Fruit fly (Drosophila melanogaster) whole organism, embryonic: ENCODE results near the gene CG31099.

Experiments used
- Adf1 ChIP-seq: fragments of 200-800 bp; sonication (Bioruptor generic); IDR thresholded peaks from 2 replicates; pipeline ENCODE4 v1.3.6; 2022; ENCODE audit warnings: missing biosample characterization, missing genetic modification characterization
- B-H1 ChIP-seq: fragments of 200-800 bp; sonication (Bioruptor generic); IDR thresholded peaks from 3 replicates; pipeline ENCODE4 v1.3.6; 2022; ENCODE audit warnings: missing biosample characterization, missing genetic modification characterization
- CG11695 ChIP-seq: fragments of 200-800 bp; sonication (Bioruptor generic); IDR thresholded peaks from 3 replicates; pipeline ENCODE4 v1.3.6; 2022; ENCODE audit warnings: missing biosample characterization, missing genetic modification characterization
- CG11696 ChIP-seq: fragments of 200-800 bp; sonication (Bioruptor generic); IDR thresholded peaks from 2 replicates; pipeline ENCODE4 v1.3.6; 2022; ENCODE audit warnings: missing biosample characterization, missing genetic modification characterization
- CG12155 ChIP-seq: fragments of 200-800 bp; sonication (Bioruptor generic); optimal IDR thresholded peaks from 3 replicates; lab custom pipeline; 2016; ENCODE audit warnings: missing biosample characterization, missing genetic modification characterization
- CG15011 ChIP-seq: fragments of 200-800 bp; sonication (Bioruptor generic); optimal IDR thresholded peaks from 3 replicates; lab custom pipeline; 2018; ENCODE audit warnings: missing biosample characterization, mild to moderate bottlenecking, missing genetic modification characterization
- CG15601 ChIP-seq: fragments of 200-800 bp; sonication (Bioruptor generic); optimal IDR thresholded peaks from 3 replicates; lab custom pipeline; 2019; ENCODE audit warnings: missing biosample characterization, mild to moderate bottlenecking, missing genetic modification characterization, moderate library complexity
- CG17612 ChIP-seq: fragments of 200-800 bp; sonication (Bioruptor generic); IDR thresholded peaks from 2 replicates; pipeline ENCODE4 v1.3.6; 2022; ENCODE audit warnings: missing biosample characterization, missing genetic modification characterization
- CG1792 ChIP-seq: fragments of 200-800 bp; sonication (Bioruptor generic); optimal IDR thresholded peaks from 2 replicates; lab custom pipeline; 2016; ENCODE audit warnings: missing biosample characterization, missing genetic modification characterization
- CG2875 ChIP-seq: fragments of 200-800 bp; sonication (Bioruptor generic); optimal IDR thresholded peaks from 2 replicates; lab custom pipeline; 2017; ENCODE audit warnings: missing biosample characterization, mild to moderate bottlenecking, missing genetic modification characterization, missing genetic modification reagents
- CG30403 ChIP-seq: fragments of 200-800 bp; sonication (Bioruptor generic); optimal IDR thresholded peaks from 3 replicates; lab custom pipeline; 2016; ENCODE audit warnings: missing biosample characterization, missing genetic modification characterization
- CG3163 ChIP-seq: fragments of 200-800 bp; sonication (Bioruptor generic); optimal IDR thresholded peaks from 3 replicates; lab custom pipeline; 2016; ENCODE audit warnings: missing biosample characterization, missing genetic modification characterization
- CG3281 ChIP-seq: fragments of 200-800 bp; sonication (Bioruptor generic); optimal IDR thresholded peaks from 3 replicates; lab custom pipeline; 2017; ENCODE audit warnings: missing biosample characterization, mild to moderate bottlenecking, missing genetic modification characterization
- CG34224 ChIP-seq: fragments of 200-800 bp; sonication (Bioruptor generic); IDR thresholded peaks from 3 replicates; pipeline ENCODE4 v1.3.6; 2022; ENCODE audit warnings: missing biosample characterization, missing genetic modification characterization; ENCODE audit not compliant: partially characterized antibody
- CG4282 ChIP-seq: fragments of 200-800 bp; sonication (Bioruptor generic); optimal IDR thresholded peaks from 2 replicates; lab custom pipeline; 2016; ENCODE audit warnings: missing biosample characterization, missing genetic modification characterization
- CG4730 ChIP-seq: fragments of 200-800 bp; sonication (Bioruptor generic); IDR thresholded peaks from 2 replicates; pipeline ENCODE4 v1.3.6; 2022; ENCODE audit warnings: missing biosample characterization, missing genetic modification characterization
- CG7786 ChIP-seq: fragments of 200-800 bp; sonication (Bioruptor generic); optimal IDR thresholded peaks from 2 replicates; lab custom pipeline; 2016; ENCODE audit warnings: missing biosample characterization, missing genetic modification characterization
- CG7928 ChIP-seq: fragments of 200-800 bp; sonication (Bioruptor generic); optimal IDR thresholded peaks from 2 replicates; lab custom pipeline; 2017; ENCODE audit warnings: missing biosample characterization, mild to moderate bottlenecking, missing genetic modification characterization
- CG8089 ChIP-seq: fragments of 200-800 bp; sonication (Bioruptor generic); optimal IDR thresholded peaks from 3 replicates; lab custom pipeline; 2016; ENCODE audit warnings: missing biosample characterization, missing genetic modification characterization
- CG8290 ChIP-seq, 3 experiments: fragments of 200-800 bp; sonication (Bioruptor generic); optimal IDR thresholded peaks; 2 replicates each; lab custom pipeline; 2016 to 2019; ENCODE audit warnings: missing biosample characterization in 3 of 3, missing genetic modification characterization in 3 of 3, mild to moderate bottlenecking in 2 of 3, moderate library complexity in 1 of 3
- CG8944 ChIP-seq: fragments of 200-800 bp; sonication (Bioruptor generic); optimal IDR thresholded peaks from 3 replicates; lab custom pipeline; 2016; ENCODE audit warnings: missing biosample characterization, missing genetic modification characterization
- CG9437 ChIP-seq: fragments of 200-800 bp; sonication (Bioruptor generic); optimal IDR thresholded peaks from 2 replicates; lab custom pipeline; 2018; ENCODE audit warnings: missing biosample characterization, mild to moderate bottlenecking, missing genetic modification characterization
- CG9797 ChIP-seq: fragments of 200-800 bp; sonication (Bioruptor generic); optimal IDR thresholded peaks from 3 replicates; lab custom pipeline; 2018; ENCODE audit warnings: missing biosample characterization, mild to moderate bottlenecking, missing genetic modification characterization
- CrebB ChIP-seq: fragments of 200-800 bp; sonication (Bioruptor generic); optimal IDR thresholded peaks from 3 replicates; lab custom pipeline; 2018; ENCODE audit warnings: missing biosample characterization, mild to moderate bottlenecking, missing genetic modification characterization
- D19A ChIP-seq: fragments of 200-800 bp; optimal IDR thresholded peaks from 3 replicates; lab custom pipeline; 2019; ENCODE audit warnings: missing biosample characterization, mild to moderate bottlenecking, missing genetic modification characterization, moderate library complexity
- D19B ChIP-seq: fragments of 200-800 bp; sonication (Bioruptor generic); optimal IDR thresholded peaks from 2 replicates; lab custom pipeline; 2017; ENCODE audit warnings: missing biosample characterization, mild to moderate bottlenecking, missing genetic modification characterization
- ERR ChIP-seq: fragments of 200-800 bp; sonication (Bioruptor generic); optimal IDR thresholded peaks from 2 replicates; lab custom pipeline; 2016; ENCODE audit warnings: missing biosample characterization, missing genetic modification characterization
- Gsc ChIP-seq: fragments of 200-800 bp; sonication (Bioruptor generic); IDR thresholded peaks from 2 replicates; pipeline ENCODE4 v1.3.6; 2022; ENCODE audit warnings: missing biosample characterization, missing genetic modification characterization
- H15 ChIP-seq: fragments of 200-800 bp; sonication (Bioruptor generic); IDR thresholded peaks from 3 replicates; pipeline ENCODE4 v1.3.6; 2022; ENCODE audit warnings: missing biosample characterization, missing genetic modification characterization
- HLH54F ChIP-seq: fragments of 200-800 bp; sonication (Bioruptor generic); optimal IDR thresholded peaks from 3 replicates; lab custom pipeline; 2016; ENCODE audit warnings: missing biosample characterization, missing genetic modification characterization
- Hand ChIP-seq: fragments of 200-800 bp; sonication (Bioruptor generic); optimal IDR thresholded peaks from 2 replicates; lab custom pipeline; 2017; ENCODE audit warnings: mild to moderate bottlenecking, missing biosample characterization, missing genetic modification reagents, missing genetic modification characterization
- Hr51 ChIP-seq, 2 experiments: fragments of 200-800 bp; sonication (Bioruptor generic); optimal IDR thresholded peaks; 2 replicates in 1 of 2; 3 replicates in 1 of 2; lab custom pipeline; 2016 to 2018; ENCODE audit warnings: missing biosample characterization in 2 of 2, missing genetic modification characterization in 2 of 2, mild to moderate bottlenecking in 1 of 2, moderate library complexity in 1 of 2
- NC2β ChIP-seq: fragments of 200-800 bp; sonication (Bioruptor generic); optimal IDR thresholded peaks from 2 replicates; lab custom pipeline; 2016; ENCODE audit warnings: missing biosample characterization, missing genetic modification characterization
- Optix ChIP-seq: fragments of 200-800 bp; sonication (Bioruptor generic); IDR thresholded peaks from 3 replicates; pipeline ENCODE4 v1.3.6; 2022; ENCODE audit warnings: missing biosample characterization, missing genetic modification characterization
- Sin3A ChIP-seq: fragments of >200 bp; optimal IDR thresholded peaks from 2 replicates; lab custom pipeline; 2018
- Sox102F ChIP-seq: fragments of 200-800 bp; sonication (Bioruptor generic); optimal IDR thresholded peaks from 2 replicates; lab custom pipeline; 2018; ENCODE audit warnings: missing biosample characterization, mild to moderate bottlenecking, missing genetic modification characterization, moderate library complexity
- Trl ChIP-seq, 3 experiments: fragments of >200 bp in 2 of 3; fragments of 200-800 bp in 1 of 3; sonication (Bioruptor generic) in 1 of 3; optimal IDR thresholded peaks; 2 replicates in 1 of 3; 3 replicates in 2 of 3; lab custom pipeline; 2016 to 2017; ENCODE audit warnings: missing biosample characterization in 1 of 3, missing genetic modification characterization in 1 of 3
- Usf ChIP-seq: fragments of 200-800 bp; sonication (Bioruptor generic); optimal IDR thresholded peaks from 2 replicates; lab custom pipeline; 2017; ENCODE audit warnings: missing genotype, missing biosample characterization, missing genetic modification characterization
- Xrp1 ChIP-seq: fragments of 200-800 bp; sonication (Bioruptor generic); IDR thresholded peaks from 2 replicates; pipeline ENCODE4 v1.3.6; 2022; ENCODE audit warnings: missing biosample characterization, missing genetic modification characterization
- amos ChIP-seq: fragments of 200-800 bp; sonication (Bioruptor generic); IDR thresholded peaks from 2 replicates; pipeline ENCODE4 v1.3.6; 2022; ENCODE audit warnings: missing biosample characterization, missing genetic modification characterization; ENCODE audit not compliant: partially characterized antibody
- aop ChIP-seq: fragments of 200-800 bp; sonication (Bioruptor generic); IDR thresholded peaks from 2 replicates; pipeline ENCODE4 v1.3.6; 2022; ENCODE audit warnings: missing biosample characterization, missing genetic modification characterization
- btn ChIP-seq: fragments of 200-800 bp; sonication (Bioruptor generic); optimal IDR thresholded peaks from 2 replicates; lab custom pipeline; 2016; ENCODE audit warnings: missing biosample characterization, missing genetic modification characterization
- danr ChIP-seq: fragments of 200-800 bp; sonication (Bioruptor generic); IDR thresholded peaks from 2 replicates; pipeline ENCODE4 v1.3.6; 2022; ENCODE audit warnings: missing biosample characterization, missing genetic modification characterization
- dati ChIP-seq: fragments of 200-800 bp; sonication (Bioruptor generic); IDR thresholded peaks from 2 replicates; pipeline ENCODE4 v1.3.6; 2022; ENCODE audit warnings: missing biosample characterization, missing genetic modification characterization
- grn ChIP-seq: fragments of 200-800 bp; sonication (Bioruptor generic); optimal IDR thresholded peaks from 3 replicates; lab custom pipeline; 2017; ENCODE audit warnings: missing biosample characterization, missing genetic modification characterization
- her ChIP-seq: fragments of 200-800 bp; sonication (Bioruptor generic); optimal IDR thresholded peaks from 2 replicates; lab custom pipeline; 2016; ENCODE audit warnings: missing biosample characterization, missing genetic modification characterization
- peb ChIP-seq: fragments of 200-800 bp; sonication (Bioruptor generic); IDR thresholded peaks from 2 replicates; pipeline ENCODE4 v1.3.6; 2022; ENCODE audit warnings: missing biosample characterization, missing genetic modification characterization
- sens ChIP-seq: fragments of 200-800 bp; sonication (Bioruptor generic); peaks from one replicate; lab custom pipeline; 2016; ENCODE audit warnings: missing biosample characterization, missing genetic modification characterization
- sug ChIP-seq: fragments of 200-800 bp; optimal IDR thresholded peaks from 2 replicates; lab custom pipeline; 2019; ENCODE audit warnings: missing biosample characterization, mild to moderate bottlenecking, missing genetic modification characterization, moderate library complexity
- tap ChIP-seq: fragments of 200-800 bp; optimal IDR thresholded peaks from 3 replicates; lab custom pipeline; 2019; ENCODE audit warnings: missing biosample characterization, mild to moderate bottlenecking, missing genetic modification characterization, moderate library complexity
- usp ChIP-seq: fragments of >200 bp; optimal IDR thresholded peaks from 2 replicates; lab custom pipeline; 2017; ENCODE audit warnings: missing biosample characterization, missing genetic modification characterization
- vnd ChIP-seq: fragments of 200-800 bp; sonication (Bioruptor generic); IDR thresholded peaks from 3 replicates; pipeline ENCODE4 v1.3.6; 2022; ENCODE audit warnings: missing biosample characterization, missing genetic modification characterization; ENCODE audit not compliant: partially characterized antibody

The CG31099 gene

dm6 chr3R:25292864-25293284 lies 17.9 kb downstream of the CG31099 start, which contains the start of gene CG31098 (continued):
- TF ChIP-seq CG2875 (GFP tag; lab: Kevin White, UChicago) (no peak), Sox102F (GFP tag; lab: Kevin White, UChicago) (no peak), CrebB (tag; lab: Kevin White, UChicago) (peak; percentile 53), amos (GFP tag; lab: Robert Waterston, UW) (no peak; the same call in 1 of the 2 replicates), CG4730 (no peak), CG11695 (GFP tag; lab: Robert Waterston, UW) (no peak), CG7786 (GFP tag; lab: Kevin White, UChicago) (no peak), sug (tag; lab: Kevin White, UChicago) (peak; percentile 90), ERR (GFP tag; lab: Kevin White, UChicago) (no peak), CG15601 (peak; percentile 0), btn (GFP tag; lab: Kevin White, UChicago) (no peak), D19B (GFP tag; lab: Kevin White, UChicago) (no peak), CG34224 (GFP tag; lab: Robert Waterston, UW) (peak; percentile 49; the same call in 1 of the 3 replicates), Sin3A (lab: Kevin White, UChicago) (no peak), sens (GFP tag; lab: Kevin White, UChicago) (peak; percentile 20), Hr51 (GFP tag; optimal IDR thresholded peaks at IDR 0.05; lab: Kevin White, UChicago) (no peak), peb (no peak), CG9437 (GFP tag; lab: Kevin White, UChicago) (no peak), CG3281 (GFP tag; lab: Kevin White, UChicago) (peak; percentile 53), CG12155 (no peak), CG3163 (GFP tag; lab: Kevin White, UChicago) (no peak), CG8944 (GFP tag; lab: Kevin White, UChicago) (no peak), CG8089 (GFP tag; lab: Kevin White, UChicago) (no peak), CG1792 (GFP tag; lab: Kevin White, UChicago) (no peak), CG8290 (GFP tag; optimal IDR thresholded peaks at IDR 0.05; lab: Kevin White, UChicago) (no peak), CG8290 (tag; optimal IDR thresholded peaks at IDR 0.05; lab: Kevin White, UChicago) (peak in 1 of 2 experiments; percentile 11), aop (no peak), dati (GFP tag; lab: Robert Waterston, UW) (no peak), CG7928 (GFP tag; lab: Kevin White, UChicago) (no peak), CG9797 (no peak), Xrp1 (no peak), danr (no peak), her (GFP tag; lab: Kevin White, UChicago) (no peak), Gsc (GFP tag; lab: Robert Waterston, UW) (no peak), Adf1 (GFP tag; lab: Robert Waterston, UW) (no peak), tap (peak; percentile 22), vnd (GFP tag; lab: Robert Waterston, UW) (no peak), Hand (peak; percentile 14), NC2β (GFP tag; lab: Kevin White, UChicago) (no peak), usp (GFP tag; lab: Kevin White, UChicago) (no peak), grn (GFP tag; lab: Kevin White, UChicago) (no peak), CG17612 (GFP tag; lab: Robert Waterston, UW) (no peak), D19A (tag; lab: Kevin White, UChicago) (no peak), HLH54F (no peak), Usf (GFP tag; lab: Kevin White, UChicago) (no peak), B-H1 (GFP tag; lab: Robert Waterston, UW) (no peak), CG15011 (GFP tag; lab: Kevin White, UChicago) (no peak), Trl (optimal IDR thresholded peaks at IDR 0.05; lab: Kevin White, UChicago) (peak; percentile 47 to 51), Trl (GFP tag; optimal IDR thresholded peaks at IDR 0.05; lab: Kevin White, UChicago) (no peak), CG4282 (GFP tag; lab: Kevin White, UChicago) (no peak), CG30403 (GFP tag; lab: Kevin White, UChicago) (no peak), CG11696 (GFP tag; lab: Robert Waterston, UW) (no peak), Optix (GFP tag; lab: Robert Waterston, UW) (0 out of 3 replicates have a peak, but pooled peaks have one; percentile 18), H15 (no peak)
